Fruit fly (Drosophila melanogaster) whole organism, prepupa: ENCODE data around the gene Nipsnap.

Experiments used
- CG8319 ChIP-seq: fragments of 200-800 bp; sonication (Bioruptor generic); optimal IDR thresholded peaks from 3 replicates; lab custom pipeline; 2016; ENCODE audit warnings: missing biosample characterization, missing genetic modification characterization
- Ets96B ChIP-seq: fragments of 200-800 bp; optimal IDR thresholded peaks from 2 replicates; lab custom pipeline; 2019; ENCODE audit warnings: missing biosample characterization, mild to moderate bottlenecking, missing genetic modification characterization, moderate library complexity
- Gug ChIP-seq: fragments of 200-800 bp; sonication (Bioruptor generic); IDR thresholded peaks from 2 replicates; pipeline ENCODE4 v1.3.6; 2022; ENCODE audit warnings: missing biosample characterization, missing genetic modification characterization
- esn ChIP-seq: fragments of 200-800 bp; sonication (Bioruptor generic); optimal IDR thresholded peaks from 2 replicates; lab custom pipeline; 2016; ENCODE audit warnings: missing biosample characterization, mild to moderate bottlenecking, missing genetic modification characterization, moderate library complexity
- fd59A ChIP-seq: fragments of 200-800 bp; sonication (Bioruptor generic); optimal IDR thresholded peaks from 2 replicates; lab custom pipeline; 2017; ENCODE audit warnings: missing biosample characterization, mild to moderate bottlenecking, missing genetic modification characterization, missing genetic modification reagents
- vri ChIP-seq: fragments of 200-800 bp; sonication (Bioruptor generic); optimal IDR thresholded peaks from 3 replicates; lab custom pipeline; 2016; ENCODE audit warnings: missing biosample characterization, mild to moderate bottlenecking, missing genetic modification characterization

dm6 chrX:16073375-16073982 is at the start of gene Nipsnap:
- no peak for TF ChIP-seq CG8319 (GFP tag; lab: Kevin White, UChicago)
- TF ChIP-seq vri (GFP tag; lab: Kevin White, UChicago) = no peak
- TF ChIP-seq Gug (GFP tag; lab: Robert Waterston, UW) = no peak
- TF ChIP-seq fd59A (GFP tag; lab: Kevin White, UChicago) = no peak
- TF ChIP-seq Ets96B (tag; lab: Kevin White, UChicago) = no peak
- peak; percentile 8 for TF ChIP-seq esn (GFP tag; lab: Kevin White, UChicago)
